Worm (Caenorhabditis elegans): Measurements from ENCODE around the gene C55A6.3.

DNA sequence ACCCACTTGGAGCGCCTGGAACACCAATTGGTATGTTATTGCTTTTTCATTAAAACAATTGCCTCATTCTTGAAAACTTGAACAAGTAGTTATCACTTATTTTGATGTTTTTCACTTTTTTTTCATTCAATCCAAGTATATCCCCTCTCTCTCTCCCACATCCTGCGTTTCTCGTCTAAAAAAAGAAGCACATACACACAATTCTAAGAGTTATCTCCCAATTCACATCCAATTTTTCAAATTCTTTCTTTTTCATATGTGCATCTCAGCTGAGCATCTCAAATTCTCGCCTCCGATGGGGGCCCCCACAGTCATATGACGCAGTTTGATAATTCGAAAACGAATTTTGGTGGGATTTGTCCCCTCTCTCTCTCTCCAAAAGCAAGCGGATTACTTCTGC lies 23.3 kb upstream of the C55A6.3 start:
- TF ChIP-seq unc-62 (GFP tag; optimal IDR thresholded peaks at IDR 0.05 in 1 of 2) (peak in 1 of 2 experiments; percentile 85), unc-62 (tag; optimal IDR thresholded peaks at IDR 0.05) (no peak), ceh-28 (tag; optimal IDR thresholded peaks at IDR 0.05) (no peak), dpl-1 (GFP tag; optimal IDR thresholded peaks at IDR 0.05) (no peak), tag-97 (GFP tag; IDR thresholded peaks at IDR 0.05) (no peak), nhr-77 (tag; optimal IDR thresholded peaks at IDR 0.05) (no peak), lin-39 (tag; optimal IDR thresholded peaks at IDR 0.05) (no peak), tra-1 (GFP tag; IDR thresholded peaks at IDR 0.05) (no peak), nhr-25 (tag; optimal IDR thresholded peaks at IDR 0.05; ENCODE audit: borderline replicate concordance, insufficient read depth) (no peak), ceh-82 (tag; optimal IDR thresholded peaks at IDR 0.05) (no peak), F37D6.2 (tag; optimal IDR thresholded peaks at IDR 0.05) (no peak), spr-1 (tag; optimal IDR thresholded peaks at IDR 0.05) (no peak), daf-16 (GFP tag; optimal IDR thresholded peaks at IDR 0.05) (no peak), daf-16 (tag; optimal IDR thresholded peaks at IDR 0.05) (no peak), lsy-2 (tag; optimal IDR thresholded peaks at IDR 0.05) (no peak)
